Worm (Caenorhabditis elegans): Measurements from ENCODE around the gene C35D10.1.

ce11 chrIII:4844327-4844726 is 35.2 kb upstream of the C35D10.1 start, which contains the start of the genes clec-157 and fkh-5:
- TF ChIP-seq hmg-11 (tag; optimal IDR thresholded peaks at IDR 0.05) (no peak), ama-1 (optimal IDR thresholded peaks at IDR 0.05) (no peak)
